Worm (Caenorhabditis elegans) whole organism, L1 larva: ENCODE results near the gene glrx-22.

Source experiments
- C16A3.4 ChIP-seq: fragments of 150-350 bp; optimal IDR thresholded peaks from 2 replicates; lab custom pipeline; 2014; ENCODE audit warnings: missing biosample characterization, missing genetic modification characterization
- C34B4.2 ChIP-seq: sonication (generic microtip); optimal IDR thresholded peaks from 2 replicates; lab custom pipeline; 2017; ENCODE audit warnings: mild to moderate bottlenecking, missing genetic modification characterization, missing compliant biosample characterization
- aha-1 ChIP-seq: fragments of 150-350 bp; optimal IDR thresholded peaks from 2 replicates; lab custom pipeline; 2014; ENCODE audit warnings: missing biosample characterization, missing genetic modification characterization
- ama-1 ChIP-seq: fragments of 150-350 bp; optimal IDR thresholded peaks from 2 replicates; lab custom pipeline; 2014
- blmp-1 ChIP-seq: fragments of 150-350 bp; optimal IDR thresholded peaks from 2 replicates; lab custom pipeline; 2014; ENCODE audit warnings: missing biosample characterization, missing genetic modification characterization
- ceh-63 ChIP-seq: fragments of 200-800 bp; sonication (Bioruptor generic); optimal IDR thresholded peaks from 2 replicates; lab custom pipeline; 2018; ENCODE audit warnings: mild to moderate bottlenecking, missing genetic modification characterization, missing compliant biosample characterization
- ceh-82 ChIP-seq, 3 experiments: fragments of 150-350 bp in 1 of 3; sonication (generic microtip) in 2 of 3; optimal IDR thresholded peaks; 2 replicates each; lab custom pipeline; 2014 to 2017; ENCODE audit warnings: missing biosample characterization in 3 of 3, missing genetic modification characterization in 3 of 3
- ceh-90 ChIP-seq: sonication (generic microtip); optimal IDR thresholded peaks from 2 replicates; lab custom pipeline; 2016; ENCODE audit warnings: missing genetic modification characterization, missing compliant biosample characterization
- ces-1 ChIP-seq: fragments of 150-350 bp; optimal IDR thresholded peaks from 2 replicates; lab custom pipeline; 2014; ENCODE audit warnings: missing biosample characterization, missing genetic modification reagents, missing genetic modification characterization
- dsc-1 ChIP-seq: sonication (generic microtip); optimal IDR thresholded peaks from 2 replicates; lab custom pipeline; 2016; ENCODE audit warnings: mild to moderate bottlenecking, missing genetic modification characterization, missing compliant biosample characterization
- efl-1 ChIP-seq, 4 experiments: fragments of 150-350 bp; optimal IDR thresholded peaks in 3 of 4; peaks in 1 of 4; 1 replicate in 1 of 4; 2 replicates in 3 of 4; lab custom pipeline; 2014; ENCODE audit warnings: missing biosample characterization in 2 of 4, missing genetic modification characterization in 2 of 4, missing genetic modification reagents in 2 of 4
- elt-2 ChIP-seq: sonication (generic microtip); optimal IDR thresholded peaks from 2 replicates; lab custom pipeline; 2016; ENCODE audit warnings: missing genetic modification characterization, mild to moderate bottlenecking, inconsistent platforms, missing compliant biosample characterization, missing genetic modification reagents
- elt-3 ChIP-seq, 6 experiments: fragments of 150-350 bp in 1 of 6; sonication (generic microtip); optimal IDR thresholded peaks; 2 replicates each; lab custom pipeline; 2017 to 2018; ENCODE audit warnings: missing biosample characterization in 6 of 6, missing genetic modification characterization in 6 of 6, inconsistent platforms in 1 of 6
- fkh-8 ChIP-seq: sonication (generic microtip); optimal IDR thresholded peaks from 2 replicates; lab custom pipeline; 2016; ENCODE audit warnings: mild to moderate bottlenecking, missing genetic modification characterization, missing compliant biosample characterization
- fos-1 ChIP-seq: fragments of 150-350 bp; optimal IDR thresholded peaks from 2 replicates; lab custom pipeline; 2014; ENCODE audit warnings: missing biosample characterization, missing genetic modification characterization
- grh-1 ChIP-seq: fragments of 200-800 bp; sonication (Bioruptor generic); IDR thresholded peaks from 2 replicates; pipeline ENCODE4 v1.3.6; 2022; ENCODE audit warnings: missing genetic modification reagents, missing genetic modification characterization, missing compliant biosample characterization
- hlh-4 ChIP-seq: sonication (generic microtip); optimal IDR thresholded peaks from 2 replicates; lab custom pipeline; 2016; ENCODE audit warnings: mild to moderate bottlenecking, missing genetic modification characterization, missing compliant biosample characterization
- jun-1 ChIP-seq: fragments of 150-350 bp; optimal IDR thresholded peaks from 2 replicates; lab custom pipeline; 2014; ENCODE audit warnings: missing biosample characterization, missing genetic modification reagents, missing genetic modification characterization
- lin-14 ChIP-seq: fragments of 200-800 bp; sonication (Bioruptor generic); optimal IDR thresholded peaks from 2 replicates; lab custom pipeline; 2018; ENCODE audit warnings: mild to moderate bottlenecking, missing genetic modification characterization, moderate library complexity, missing compliant biosample characterization
- lin-39 ChIP-seq: fragments of 150-350 bp; optimal IDR thresholded peaks from 2 replicates; lab custom pipeline; 2014; ENCODE audit warnings: missing biosample characterization, missing genetic modification reagents, missing genetic modification characterization
- lsy-2 ChIP-seq, 2 experiments: fragments of 150-350 bp; optimal IDR thresholded peaks; 2 replicates each; lab custom pipeline; 2014; ENCODE audit warnings: missing biosample characterization in 2 of 2, missing genetic modification characterization in 2 of 2
- mdl-1 ChIP-seq, 2 experiments: fragments of 150-350 bp; optimal IDR thresholded peaks; 2 replicates each; lab custom pipeline; 2014 to 2017; ENCODE audit warnings: missing biosample characterization in 2 of 2, missing genetic modification characterization in 2 of 2, inconsistent platforms in 1 of 2
- mep-1 ChIP-seq: fragments of 150-350 bp; optimal IDR thresholded peaks from 2 replicates; lab custom pipeline; 2014; ENCODE audit warnings: missing biosample characterization, missing genetic modification characterization
- nhr-20 ChIP-seq: sonication (generic microtip); optimal IDR thresholded peaks from 2 replicates; lab custom pipeline; 2016; ENCODE audit warnings: mild to moderate bottlenecking, missing genetic modification characterization, missing compliant biosample characterization
- nhr-71 ChIP-seq: sonication (generic microtip); optimal IDR thresholded peaks from 2 replicates; lab custom pipeline; 2016; ENCODE audit warnings: mild to moderate bottlenecking, missing genetic modification characterization, moderate library complexity, missing compliant biosample characterization
- nhr-77 ChIP-seq: fragments of 150-350 bp; optimal IDR thresholded peaks from 2 replicates; lab custom pipeline; 2014; ENCODE audit warnings: missing biosample characterization, missing genetic modification characterization
- nhr-84 ChIP-seq: sonication (generic microtip); optimal IDR thresholded peaks from 2 replicates; lab custom pipeline; 2017; ENCODE audit warnings: missing biosample characterization, missing genetic modification characterization
- nhr-85 ChIP-seq: sonication (generic microtip); peaks from one replicate; lab custom pipeline; 2016; ENCODE audit warnings: missing genetic modification characterization, inconsistent platforms, missing compliant biosample characterization
- nhr-90 ChIP-seq: sonication (generic microtip); optimal IDR thresholded peaks from 2 replicates; lab custom pipeline; 2016; ENCODE audit warnings: mild to moderate bottlenecking, missing genetic modification characterization, missing compliant biosample characterization; ENCODE audit not compliant: poor library complexity
- pag-3 ChIP-seq: sonication (generic microtip); optimal IDR thresholded peaks from 2 replicates; lab custom pipeline; 2017; ENCODE audit warnings: missing genetic modification characterization, mild to moderate bottlenecking, missing compliant biosample characterization, antibody characterized with exemption, borderline replicate concordance; ENCODE audit not compliant: insufficient read depth
- pqm-1 ChIP-seq: sonication (generic microtip); optimal IDR thresholded peaks from 3 replicates; lab custom pipeline; 2017; ENCODE audit warnings: missing biosample characterization, missing genetic modification characterization
- snu-23 ChIP-seq: sonication (generic microtip); optimal IDR thresholded peaks from 2 replicates; lab custom pipeline; 2016; ENCODE audit warnings: missing genetic modification characterization, missing compliant biosample characterization
- sox-4 ChIP-seq: sonication (generic microtip); optimal IDR thresholded peaks from 2 replicates; lab custom pipeline; 2016; ENCODE audit warnings: missing genetic modification characterization, missing compliant biosample characterization
- sptf-1 ChIP-seq: fragments of 150-350 bp; optimal IDR thresholded peaks from 2 replicates; lab custom pipeline; 2014; ENCODE audit warnings: missing biosample characterization, missing genetic modification characterization
- tbx-2 ChIP-seq: sonication (generic microtip); optimal IDR thresholded peaks from 2 replicates; lab custom pipeline; 2016; ENCODE audit warnings: missing genetic modification characterization, missing compliant biosample characterization
- unc-98 ChIP-seq: fragments of 200-800 bp; sonication (Bioruptor generic); IDR thresholded peaks from 2 replicates; pipeline ENCODE4 v1.3.6; 2022; ENCODE audit warnings: missing genetic modification characterization, missing compliant biosample characterization
- zip-4 ChIP-seq: fragments of 200-800 bp; sonication (Bioruptor generic); optimal IDR thresholded peaks from 2 replicates; lab custom pipeline; 2018; ENCODE audit warnings: mild to moderate bottlenecking, missing genetic modification characterization, moderate library complexity, missing compliant biosample characterization

The glrx-22 gene

DNA sequence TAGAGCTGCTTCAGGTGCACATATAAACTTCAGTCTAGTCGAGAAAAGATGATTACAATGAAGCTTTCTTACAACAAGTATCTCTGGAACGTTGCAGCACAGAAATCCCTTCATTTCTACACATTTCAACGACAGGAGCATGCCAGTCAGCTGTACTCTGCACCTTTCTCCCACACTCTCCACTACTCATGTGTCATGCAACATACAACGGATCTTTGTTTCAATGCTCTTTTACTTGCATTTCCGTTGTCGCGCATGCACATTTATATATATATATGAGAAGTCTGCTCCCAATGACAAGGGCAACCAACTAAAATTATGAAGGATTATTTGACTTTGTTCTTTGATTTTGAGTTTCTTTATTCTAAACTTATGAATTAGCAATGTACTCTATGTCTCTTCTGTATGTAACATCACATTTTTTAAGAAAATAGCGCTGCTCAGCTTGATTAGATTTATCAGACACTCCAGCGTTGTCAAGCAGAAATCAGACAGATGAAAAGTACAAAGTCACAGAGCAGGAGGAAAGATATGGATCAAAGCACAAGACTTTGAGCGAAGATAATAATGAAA is 34.2 kb upstream of the glrx-22 start (continued):
- TF ChIP-seq ceh-90 (tag; lab: Kevin White, UChicago), result peak; percentile 48
- peak; percentile 59 for TF ChIP-seq nhr-71 (tag; lab: Kevin White, UChicago)
- TF ChIP-seq unc-98 (GFP tag; lab: Robert Waterston, UW), result no peak
- no peak for TF ChIP-seq ceh-82 (tag; optimal IDR thresholded peaks at IDR 0.05; lab: Kevin White, UChicago)
- TF ChIP-seq nhr-84 (tag; lab: Kevin White, UChicago), result no peak
- peak; percentile 45 for TF ChIP-seq dsc-1 (tag; lab: Kevin White, UChicago)
- TF ChIP-seq pqm-1 (tag; lab: Kevin White, UChicago), result no peak
- no peak for TF ChIP-seq nhr-85 (tag; lab: Kevin White, UChicago)
- peak in 1 of 2 experiments; percentile 1 for TF ChIP-seq lsy-2 (tag; optimal IDR thresholded peaks at IDR 0.05; lab: Kevin White, UChicago)
- TF ChIP-seq, all 84 proteins: peak for 14

DNA sequence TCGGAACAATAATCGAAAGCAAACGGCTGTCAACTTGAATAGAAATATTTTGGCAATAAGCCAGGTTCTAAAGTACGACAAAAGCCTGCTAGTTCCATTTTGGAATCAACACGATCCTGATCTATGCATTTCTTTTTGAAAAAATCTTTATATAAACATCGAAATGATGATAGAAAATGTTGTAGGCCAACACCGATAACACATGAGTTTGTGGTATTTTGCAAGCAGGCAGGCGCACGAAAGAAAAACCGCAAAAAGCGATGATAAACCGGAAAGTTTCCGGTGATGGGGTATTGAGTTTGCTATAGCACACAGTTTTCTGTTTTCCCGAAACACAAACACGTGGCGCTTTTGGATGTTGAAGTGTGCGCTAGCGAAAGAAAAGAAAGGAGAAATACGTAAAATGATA is 33.1 kb upstream of the glrx-22 start:
- TF ChIP-seq snu-23 (peak; percentile 22), tbx-2 (no peak), mdl-1 (tag; optimal IDR thresholded peaks at IDR 0.05; lab: Kevin White, UChicago) (peak in 1 of 2 experiments; percentile 31), lin-14 (GFP tag; lab: Kevin White, UChicago) (peak; percentile 39), blmp-1 (peak; percentile 57), nhr-71 (tag; lab: Kevin White, UChicago) (peak; percentile 1), C16A3.4 (no peak), elt-3 (tag; optimal IDR thresholded peaks at IDR 0.05; lab: Kevin White, UChicago) (peak in 1 of 6 experiments; percentile 0), efl-1 (optimal IDR thresholded peaks at IDR 0.05; lab: Kevin White, UChicago) (no peak), efl-1 (GFP tag; optimal IDR thresholded peaks at IDR 0.05 in 1 of 2; lab: Kevin White, UChicago) (peak in 1 of 2 experiments; percentile 75), nhr-20 (tag; lab: Kevin White, UChicago) (peak; percentile 59), fkh-8 (tag; lab: Kevin White, UChicago) (no peak), jun-1 (no peak), pag-3 (tag; lab: Kevin White, UChicago) (no peak)
- TF ChIP-seq, all 84 proteins: peak for 8

DNA sequence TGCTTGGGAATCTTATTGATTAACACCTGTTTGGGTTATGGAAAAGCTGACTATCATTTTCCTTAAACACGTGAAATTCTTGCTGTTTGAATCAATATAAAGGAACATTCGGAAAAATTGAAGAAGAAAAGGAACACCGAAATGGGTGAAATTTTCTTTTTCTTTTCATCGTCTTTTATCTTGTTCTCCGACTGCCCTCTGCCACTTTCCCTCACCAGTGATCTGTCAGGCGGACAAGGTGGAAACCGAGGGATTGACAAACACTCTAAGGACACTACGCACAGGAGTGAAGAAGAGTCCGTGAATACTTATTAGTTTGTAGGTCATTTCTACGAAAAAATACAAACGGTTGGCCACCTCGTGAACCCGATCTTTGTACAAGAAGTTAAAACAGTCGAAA is 32.2 kb upstream of the glrx-22 start:
- TF ChIP-seq lsy-2 (tag; optimal IDR thresholded peaks at IDR 0.05; lab: Kevin White, UChicago) (no peak), fkh-8 (tag; lab: Kevin White, UChicago) (no peak), mep-1 (tag; lab: Kevin White, UChicago) (no peak), lin-14 (GFP tag; lab: Kevin White, UChicago) (peak; percentile 17), C34B4.2 (no peak), nhr-90 (tag; lab: Kevin White, UChicago) (no peak), nhr-84 (tag; lab: Kevin White, UChicago) (no peak), grh-1 (GFP tag; lab: Robert Waterston, UW) (no peak), ama-1 (no peak), tbx-2 (no peak), efl-1 (optimal IDR thresholded peaks at IDR 0.05; lab: Kevin White, UChicago) (no peak), efl-1 (GFP tag; optimal IDR thresholded peaks at IDR 0.05 in 1 of 2; lab: Kevin White, UChicago) (peak in 1 of 2 experiments; percentile 15), zip-4 (GFP tag; lab: Kevin White, UChicago) (no peak), blmp-1 (peak; percentile 96), elt-2 (tag; lab: Kevin White, UChicago) (no peak), ceh-63 (GFP tag; lab: Kevin White, UChicago) (no peak), ceh-82 (tag; optimal IDR thresholded peaks at IDR 0.05; lab: Kevin White, UChicago) (no peak), aha-1 (tag; lab: Kevin White, UChicago) (no peak), sptf-1 (no peak), hlh-4 (tag; lab: Kevin White, UChicago) (no peak), fos-1 (tag; lab: Kevin White, UChicago) (no peak), sox-4 (tag; lab: Kevin White, UChicago) (no peak), ces-1 (GFP tag; lab: Kevin White, UChicago) (no peak), nhr-77 (tag; lab: Kevin White, UChicago) (no peak), lin-39 (no peak), dsc-1 (tag; lab: Kevin White, UChicago) (no peak)
